Worm (Caenorhabditis elegans): ENCODE data around the gene F09E5.14.

Gene F09E5.14

DNA sequence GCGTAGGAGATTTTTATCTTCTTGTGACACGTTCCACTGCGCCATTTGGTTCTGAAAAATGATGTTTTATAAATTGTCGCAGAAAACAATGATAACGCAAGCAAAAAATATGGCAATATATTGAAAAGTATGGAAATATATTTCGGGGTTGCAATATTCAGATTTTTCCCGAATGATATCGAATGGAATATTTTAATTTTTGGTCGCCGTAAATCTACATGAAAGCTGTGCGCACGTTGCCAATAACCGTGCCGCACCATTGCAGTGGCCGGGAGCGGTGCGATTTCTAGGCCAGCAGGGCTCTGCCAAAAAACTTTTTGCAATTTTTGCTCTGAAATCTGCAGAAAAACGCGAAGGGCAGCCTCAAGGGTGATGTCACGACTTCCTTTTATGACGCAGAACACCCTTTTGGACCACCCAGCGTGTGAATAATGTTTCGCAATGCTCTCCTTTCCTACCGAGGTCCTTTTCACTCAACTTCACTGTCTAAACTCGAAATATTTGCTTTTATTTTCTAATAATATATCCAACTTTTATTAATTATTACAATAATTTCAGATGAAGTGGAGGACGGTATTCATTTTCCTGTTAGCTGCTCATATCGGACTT lies 13.6 kb upstream of the F09E5.14 start, which contains the start of the genes F09E5.11 and bmy-1:
Gene F09E5.11, minus strand, starts transcription at position 51 of the 609 bp plus-strand sequence.
Gene bmy-1, plus strand, starts transcription at position 559 of the 609 bp plus-strand sequence.
- TF ChIP-seq R02D3.7 (tag; optimal IDR thresholded peaks at IDR 0.05) (peak; percentile 98), pha-4 (tag; optimal IDR thresholded peaks at IDR 0.05) (peak; percentile 75), elt-1 (tag; optimal IDR thresholded peaks at IDR 0.05) (no peak), nhr-28 (tag; optimal IDR thresholded peaks at IDR 0.05) (no peak), ztf-11 (tag; optimal IDR thresholded peaks at IDR 0.05) (no peak), sea-2 (GFP tag; optimal IDR thresholded peaks at IDR 0.05) (no peak), nhr-25 (tag; optimal IDR thresholded peaks at IDR 0.05) (peak; percentile 70), mdl-1 (tag; optimal IDR thresholded peaks at IDR 0.05) (no peak), nhr-11 (tag; optimal IDR thresholded peaks at IDR 0.05) (no peak), fos-1 (tag; optimal IDR thresholded peaks at IDR 0.05) (no peak), nhr-23 (tag; optimal IDR thresholded peaks at IDR 0.05) (peak; percentile 62), lin-15B (tag; optimal IDR thresholded peaks at IDR 0.05) (peak; percentile 89), fkh-2 (tag; optimal IDR thresholded peaks at IDR 0.05) (no peak), nhr-67 (tag; optimal IDR thresholded peaks at IDR 0.05) (no peak), aly-2 (tag; optimal IDR thresholded peaks at IDR 0.05) (no peak), ZK546.5 (tag; optimal IDR thresholded peaks at IDR 0.05) (no peak), egl-5 (tag; optimal IDR thresholded peaks at IDR 0.05) (peak; percentile 51), lin-39 (tag; optimal IDR thresholded peaks at IDR 0.05) (peak; percentile 80), unc-62 (GFP tag; optimal IDR thresholded peaks at IDR 0.05) (no peak), ztf-4 (tag; optimal IDR thresholded peaks at IDR 0.05) (no peak), snpc-4 (tag; optimal IDR thresholded peaks at IDR 0.05) (peak; percentile 81), lsy-12 (tag; optimal IDR thresholded peaks at IDR 0.05) (peak; percentile 71), skn-1 (tag; optimal IDR thresholded peaks at IDR 0.05) (peak; percentile 40), eor-1 (tag; optimal IDR thresholded peaks at IDR 0.05) (no peak), nhr-76 (tag; optimal IDR thresholded peaks at IDR 0.05) (no peak), pqm-1 (tag; optimal IDR thresholded peaks at IDR 0.05) (peak; percentile 39), tbx-2 (tag; optimal IDR thresholded peaks at IDR 0.05) (peak; percentile 17), jun-1 (tag; optimal IDR thresholded peaks at IDR 0.05) (peak; percentile 35), nhr-77 (tag; optimal IDR thresholded peaks at IDR 0.05) (no peak), unc-39 (tag; optimal IDR thresholded peaks at IDR 0.05) (no peak), elt-2 (tag; optimal IDR thresholded peaks at IDR 0.05) (peak; percentile 85), hmg-11 (tag; optimal IDR thresholded peaks at IDR 0.05) (peak; percentile 70), ama-1 (optimal IDR thresholded peaks at IDR 0.05) (no peak), ceh-28 (tag; optimal IDR thresholded peaks at IDR 0.05) (peak; percentile 70), nfya-1 (tag; optimal IDR thresholded peaks at IDR 0.05; ENCODE audit: insufficient read depth) (peak; percentile 79), nhr-12 (tag; optimal IDR thresholded peaks at IDR 0.05) (no peak), ceh-9 (tag; optimal IDR thresholded peaks at IDR 0.05) (no peak), fkh-10 (GFP tag; optimal IDR thresholded peaks at IDR 0.05) (peak; percentile 58), nhr-43 (tag; optimal IDR thresholded peaks at IDR 0.05; ENCODE audit: poor library complexity, severe bottlenecking) (peak; percentile 88), zag-1 (tag; optimal IDR thresholded peaks at IDR 0.05) (no peak), ceh-82 (tag; optimal IDR thresholded peaks at IDR 0.05) (peak; percentile 78), daf-12 (tag; optimal IDR thresholded peaks at IDR 0.05) (no peak), nhr-237 (tag; optimal IDR thresholded peaks at IDR 0.05) (no peak), ceh-16 (tag; optimal IDR thresholded peaks at IDR 0.05) (no peak), egl-27 (tag; optimal IDR thresholded peaks at IDR 0.05) (no peak), elt-3 (tag; optimal IDR thresholded peaks at IDR 0.05) (no peak), mml-1 (tag; optimal IDR thresholded peaks at IDR 0.05) (no peak)
